Worm (Caenorhabditis elegans) whole organism, L2 larva: ENCODE measurements around the gene set-6.
A peak's percentile ranks its signal among the peaks of the same experiment; 100 is the strongest.
"Not testable (repeated sequence)": the region's sequence is repeated elsewhere in the genome, so short reads cannot be mapped to it uniquely, and the experiment has no call there.

Experiments
- F13H6.1 ChIP-seq: sonication (generic microtip); optimal IDR thresholded peaks from 2 replicates; lab custom pipeline; 2016; ENCODE audit warnings: missing genetic modification characterization, missing compliant biosample characterization
- Y55F3AM.14 ChIP-seq: fragments of 200-800 bp; sonication (Bioruptor generic); optimal IDR thresholded peaks from 2 replicates; lab custom pipeline; 2018; ENCODE audit warnings: mild to moderate bottlenecking, missing genetic modification characterization, missing compliant biosample characterization
- ZK546.5 ChIP-seq: sonication (generic microtip); optimal IDR thresholded peaks from 2 replicates; lab custom pipeline; 2017; ENCODE audit warnings: missing biosample characterization, missing genetic modification characterization
- alr-1 ChIP-seq: fragments of 150-350 bp; optimal IDR thresholded peaks from 2 replicates; lab custom pipeline; 2014; ENCODE audit warnings: missing biosample characterization, missing genetic modification characterization
- ama-1 ChIP-seq: fragments of 150-350 bp; optimal IDR thresholded peaks from 2 replicates; lab custom pipeline; 2018; ENCODE audit warnings: inconsistent platforms
- ceh-16 ChIP-seq: fragments of 150-350 bp; optimal IDR thresholded peaks from 2 replicates; lab custom pipeline; 2014; ENCODE audit warnings: missing biosample characterization, missing genetic modification characterization
- crh-2 ChIP-seq: sonication (generic microtip); optimal IDR thresholded peaks from 2 replicates; lab custom pipeline; 2017; ENCODE audit warnings: missing biosample characterization, missing genetic modification characterization
- egl-27 ChIP-seq: sonication (generic microtip); optimal IDR thresholded peaks from 3 replicates; lab custom pipeline; 2017; ENCODE audit warnings: missing biosample characterization, missing genetic modification reagents, missing genetic modification characterization
- elt-1 ChIP-seq: fragments of 150-350 bp; optimal IDR thresholded peaks from 2 replicates; lab custom pipeline; 2014; ENCODE audit warnings: missing biosample characterization, missing genetic modification characterization
- elt-3 ChIP-seq: sonication (generic microtip); optimal IDR thresholded peaks from 2 replicates; lab custom pipeline; 2017; ENCODE audit warnings: missing biosample characterization, missing genetic modification characterization
- fos-1 ChIP-seq: fragments of 150-350 bp; optimal IDR thresholded peaks from 2 replicates; lab custom pipeline; 2014; ENCODE audit warnings: missing biosample characterization, missing genetic modification characterization
- lin-13 ChIP-seq: fragments of 150-350 bp; optimal IDR thresholded peaks from 2 replicates; lab custom pipeline; 2014; ENCODE audit warnings: missing biosample characterization, missing genetic modification reagents, missing genetic modification characterization
- lin-39 ChIP-seq: fragments of 150-350 bp; optimal IDR thresholded peaks from 2 replicates; lab custom pipeline; 2014; ENCODE audit warnings: missing biosample characterization, missing genetic modification reagents, missing genetic modification characterization
- mbf-1 ChIP-seq: sonication (generic microtip); optimal IDR thresholded peaks from 2 replicates; lab custom pipeline; 2017; ENCODE audit warnings: missing biosample characterization, missing genetic modification characterization
- mdl-1 ChIP-seq, 2 experiments: fragments of 150-350 bp in 1 of 2; sonication (generic microtip) in 1 of 2; optimal IDR thresholded peaks; 2 replicates each; lab custom pipeline; 2017; ENCODE audit warnings: missing biosample characterization in 2 of 2, missing genetic modification characterization in 2 of 2
- nhr-11 ChIP-seq: fragments of 150-350 bp; optimal IDR thresholded peaks from 2 replicates; lab custom pipeline; 2014; ENCODE audit warnings: missing biosample characterization, missing genetic modification characterization
- nhr-12 ChIP-seq: fragments of 150-350 bp; optimal IDR thresholded peaks from 2 replicates; lab custom pipeline; 2014; ENCODE audit warnings: missing biosample characterization, missing genetic modification characterization
- nhr-237 ChIP-seq: fragments of 150-350 bp; optimal IDR thresholded peaks from 2 replicates; lab custom pipeline; 2014; ENCODE audit warnings: missing biosample characterization, missing genetic modification characterization
- nhr-25 ChIP-seq: fragments of 150-350 bp; sonication (generic microtip); optimal IDR thresholded peaks from 3 replicates; lab custom pipeline; 2014; ENCODE audit warnings: missing biosample characterization, missing genetic modification characterization
- nhr-6 ChIP-seq: fragments of 150-350 bp; optimal IDR thresholded peaks from 2 replicates; lab custom pipeline; 2014; ENCODE audit warnings: missing biosample characterization, missing genetic modification characterization
- nhr-77 ChIP-seq: fragments of 150-350 bp; optimal IDR thresholded peaks from 2 replicates; lab custom pipeline; 2014; ENCODE audit warnings: missing biosample characterization, missing genetic modification characterization
- sem-4 ChIP-seq: fragments of 150-350 bp; optimal IDR thresholded peaks from 2 replicates; lab custom pipeline; 2014; ENCODE audit warnings: missing biosample characterization, missing genetic modification reagents, missing genetic modification characterization
- skn-1 ChIP-seq: sonication (generic microtip); optimal IDR thresholded peaks from 2 replicates; lab custom pipeline; 2017; ENCODE audit warnings: missing biosample characterization, missing genetic modification characterization
- sma-3 ChIP-seq: sonication (generic microtip); optimal IDR thresholded peaks from 2 replicates; lab custom pipeline; 2016; ENCODE audit warnings: missing genetic modification reagents, missing genetic modification characterization, missing compliant biosample characterization
- sma-9 ChIP-seq, 2 experiments: fragments of 150-350 bp in 1 of 2; sonication (generic microtip) in 1 of 2; optimal IDR thresholded peaks; 2 replicates each; lab custom pipeline; 2014 to 2016; ENCODE audit warnings: missing genetic modification characterization in 2 of 2, mild to moderate bottlenecking in 1 of 2, missing biosample characterization in 1 of 2, missing compliant biosample characterization in 1 of 2, missing genetic modification reagents in 1 of 2, moderate library complexity in 1 of 2
- unc-39 ChIP-seq: fragments of 150-350 bp; optimal IDR thresholded peaks from 2 replicates; lab custom pipeline; 2014; ENCODE audit warnings: missing biosample characterization, missing genetic modification characterization
- unc-55 ChIP-seq: fragments of 150-350 bp; sonication (generic microtip); optimal IDR thresholded peaks from 3 replicates; lab custom pipeline; 2014; ENCODE audit warnings: missing biosample characterization, missing genetic modification reagents, missing genetic modification characterization
- unc-62 ChIP-seq: fragments of 150-350 bp; optimal IDR thresholded peaks from 2 replicates; lab custom pipeline; 2014; ENCODE audit warnings: missing biosample characterization, missing genetic modification reagents, missing genetic modification characterization
- zag-1 ChIP-seq: fragments of 150-350 bp; optimal IDR thresholded peaks from 2 replicates; lab custom pipeline; 2014; ENCODE audit warnings: missing biosample characterization, missing genetic modification characterization
- ztf-11 ChIP-seq: sonication (generic microtip); optimal IDR thresholded peaks from 2 replicates; lab custom pipeline; 2017; ENCODE audit warnings: missing biosample characterization, missing genetic modification characterization
- ztf-4 ChIP-seq: fragments of 150-350 bp; optimal IDR thresholded peaks from 2 replicates; lab custom pipeline; 2014; ENCODE audit warnings: missing biosample characterization, missing genetic modification characterization

The set-6 gene

DNA sequence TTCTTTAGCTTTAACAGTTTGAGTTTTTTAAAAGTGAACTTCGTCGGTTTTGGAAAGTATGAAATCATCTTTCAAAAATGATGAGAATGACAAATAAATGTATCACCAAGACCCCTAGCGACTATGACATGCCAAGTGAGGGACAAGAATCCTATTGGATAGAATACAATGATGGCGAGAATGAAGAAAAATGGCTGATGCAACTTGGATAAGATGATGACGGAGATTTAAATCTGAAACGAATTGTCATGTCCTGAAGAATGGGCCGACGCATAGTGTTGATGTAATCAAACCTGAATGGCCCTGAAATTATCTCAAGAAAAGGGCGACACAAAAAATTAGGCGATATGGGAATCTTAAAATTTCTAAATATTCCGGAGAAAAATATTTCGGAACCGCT, 10.8 kb downstream of the set-6 start:
- TF ChIP-seq elt-1 (peak; percentile 58), sma-9 (GFP tag; optimal IDR thresholded peaks at IDR 0.05; lab: Kevin White, UChicago) (peak; percentile 47), sma-9 (tag; optimal IDR thresholded peaks at IDR 0.05; lab: Kevin White, UChicago) (no peak), nhr-6 (tag; lab: Kevin White, UChicago) (no peak), ztf-11 (no peak), nhr-25 (tag; lab: Kevin White, UChicago) (peak; percentile 12), ceh-16 (tag; lab: Kevin White, UChicago) (peak; percentile 72)

DNA sequence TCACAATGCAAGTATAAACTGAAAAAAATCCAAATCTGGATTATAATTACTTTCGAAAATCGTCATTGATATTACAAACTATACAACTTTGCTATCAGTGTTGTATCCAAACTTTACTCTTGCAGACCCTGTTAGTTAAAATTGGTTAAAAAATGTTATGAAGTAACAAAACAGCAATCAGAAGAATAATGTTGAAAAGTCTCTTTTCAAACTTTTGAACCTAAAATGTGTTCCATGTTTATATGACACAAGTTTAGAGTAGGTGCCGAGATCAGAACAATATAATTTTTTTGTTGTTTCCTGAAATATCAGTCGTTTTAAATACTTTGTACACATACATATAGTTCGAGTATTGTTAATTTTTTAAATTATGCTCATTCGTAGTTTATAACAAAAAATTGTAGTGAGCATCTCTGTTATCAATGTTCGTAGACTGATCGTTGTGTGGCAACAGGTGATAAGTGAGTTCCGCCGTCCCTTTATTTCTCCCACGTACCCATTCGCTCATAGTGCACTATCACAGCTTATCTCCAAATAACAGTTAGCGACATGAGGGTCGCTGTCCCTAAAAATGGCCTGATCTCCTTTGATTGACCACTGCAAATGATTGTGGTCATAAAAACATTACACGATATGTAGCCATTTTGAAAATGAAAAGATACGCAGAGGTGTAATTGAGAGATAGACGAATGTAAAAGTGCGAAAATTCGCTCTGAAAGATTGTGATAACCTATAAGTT, 12.3 kb downstream of the set-6 start:
- TF ChIP-seq sem-4 (tag; lab: Kevin White, UChicago) (no peak), unc-62 (GFP tag; lab: Kevin White, UChicago) (no peak), nhr-11 (tag; lab: Kevin White, UChicago) (no peak), nhr-77 (tag; lab: Kevin White, UChicago) (no peak), fos-1 (peak; percentile 71), crh-2 (tag; lab: Kevin White, UChicago) (peak; percentile 56), lin-13 (GFP tag; lab: Kevin White, UChicago) (no peak), ZK546.5 (tag; lab: Kevin White, UChicago) (no peak), egl-27 (peak; percentile 34), alr-1 (tag; lab: Kevin White, UChicago) (no peak), unc-39 (tag; lab: Kevin White, UChicago) (no peak), ztf-4 (tag; lab: Kevin White, UChicago) (no peak), mbf-1 (tag; lab: Kevin White, UChicago) (no peak), mdl-1 (tag; optimal IDR thresholded peaks at IDR 0.05; lab: Kevin White, UChicago) (peak in 1 of 2 experiments; percentile 32), nhr-12 (tag; lab: Kevin White, UChicago) (no peak), lin-39 (tag; lab: Kevin White, UChicago) (no peak), sma-9 (GFP tag; optimal IDR thresholded peaks at IDR 0.05; lab: Kevin White, UChicago) (peak; percentile 54), sma-9 (tag; optimal IDR thresholded peaks at IDR 0.05; lab: Kevin White, UChicago) (no peak), sma-3 (GFP tag; lab: Kevin White, UChicago) (peak; percentile 16), elt-1 (no peak), nhr-237 (tag; lab: Kevin White, UChicago) (no peak), Y55F3AM.14 (GFP tag; lab: Kevin White, UChicago) (no peak), F13H6.1 (tag; lab: Kevin White, UChicago) (peak; percentile 19), ztf-11 (no peak)

DNA sequence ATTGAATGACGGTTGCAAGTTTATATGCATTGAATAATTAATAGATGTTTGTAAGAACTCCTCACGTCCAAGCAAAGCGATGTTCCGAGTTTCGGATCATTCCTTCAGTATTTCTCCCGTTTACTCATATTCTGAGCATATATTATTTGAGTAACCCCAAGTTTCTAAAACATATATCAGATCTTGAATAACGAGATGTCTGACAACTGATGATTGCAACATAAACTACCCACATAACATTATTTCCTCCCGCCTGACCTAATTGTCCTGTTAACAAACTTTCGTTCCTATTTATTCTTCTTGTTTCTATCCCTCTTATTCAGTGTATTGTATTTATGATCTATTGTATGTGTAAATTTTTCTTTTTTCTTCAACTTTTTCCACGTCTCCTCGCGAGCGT, 13.4 kb downstream of the set-6 start, which contains the start of gene C49F5.13:
Gene C49F5.13 (plus strand): TSS at position 301 of the 400 bp plus-strand sequence.
- TF ChIP-seq zag-1; unc-55 (GFP tag; lab: Kevin White, UChicago); mdl-1 (tag; optimal IDR thresholded peaks at IDR 0.05; lab: Kevin White, UChicago): not testable (repeated sequence)

DNA sequence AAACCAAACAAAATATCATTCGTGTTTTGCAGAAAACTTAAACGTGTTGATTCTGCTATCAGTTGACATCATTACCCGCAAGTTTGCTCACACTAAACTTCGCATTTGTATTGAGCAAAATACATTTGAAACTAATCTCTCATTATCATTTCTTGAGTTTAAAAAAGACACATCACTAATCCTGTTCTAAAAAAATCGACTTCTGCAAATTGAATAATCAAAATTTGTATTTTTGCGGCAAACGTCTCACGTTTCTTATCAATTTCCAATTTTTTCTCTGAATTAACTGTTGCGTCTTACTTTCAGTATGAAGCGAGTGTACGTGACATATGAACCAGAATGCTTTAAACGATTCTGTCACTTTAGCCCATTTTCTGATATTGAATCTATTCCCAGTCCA, 14.6 kb downstream of the set-6 start, which contains the start of gene C49F5.8:
Gene C49F5.8 (plus strand): TSS at position 301 of the 400 bp plus-strand sequence.
- TF ChIP-seq sma-9 (GFP tag; optimal IDR thresholded peaks at IDR 0.05; lab: Kevin White, UChicago) (no peak), sma-9 (tag; optimal IDR thresholded peaks at IDR 0.05; lab: Kevin White, UChicago) (no peak), nhr-6 (tag; lab: Kevin White, UChicago) (no peak), nhr-12 (tag; lab: Kevin White, UChicago) (no peak)

- TF ChIP-seq ZK546.5 (tag; lab: Kevin White, UChicago) (no peak), egl-27 (no peak), lin-39 (tag; lab: Kevin White, UChicago) (no peak), elt-3 (tag; lab: Kevin White, UChicago) (no peak), nhr-12 (tag; lab: Kevin White, UChicago) (no peak), unc-62 (GFP tag; lab: Kevin White, UChicago) (no peak), ama-1 (lab: Kevin White, UChicago) (no peak), skn-1 (no peak), ztf-11 (no peak)
These were observed 17.2 kb downstream of the set-6 start, which contains the start of gene T08D10.5 for ce11 chrX:11957246-11957645. T08D10.5 (plus strand) TSS chrX:11957546.
